Worm (Caenorhabditis elegans) whole organism, late embryonic: ENCODE measurements around the gene upb-1.

Experiments
- C08G9.2 ChIP-seq: sonication (generic microtip); optimal IDR thresholded peaks from 2 replicates; lab custom pipeline; 2016; ENCODE audit warnings: mild to moderate bottlenecking, missing genetic modification characterization, moderate library complexity, missing compliant biosample characterization
- F13H6.1 ChIP-seq: sonication (generic microtip); optimal IDR thresholded peaks from 2 replicates; lab custom pipeline; 2016; ENCODE audit warnings: missing genetic modification characterization, missing compliant biosample characterization
- K02D7.2 ChIP-seq: sonication (generic microtip); optimal IDR thresholded peaks from 2 replicates; lab custom pipeline; 2017; ENCODE audit warnings: mild to moderate bottlenecking, missing genetic modification characterization, missing compliant biosample characterization
- K09A11.1 ChIP-seq: sonication (generic microtip); optimal IDR thresholded peaks from 2 replicates; lab custom pipeline; 2017; ENCODE audit warnings: antibody characterized with exemption, mild to moderate bottlenecking, missing genetic modification characterization, missing compliant biosample characterization; ENCODE audit not compliant: insufficient read depth
- Y22D7AL.16 ChIP-seq: sonication (generic microtip); optimal IDR thresholded peaks from 2 replicates; lab custom pipeline; 2016; ENCODE audit warnings: missing genetic modification characterization, missing compliant biosample characterization
- ama-1 ChIP-seq: fragments of 150-350 bp; optimal IDR thresholded peaks from 2 replicates; lab custom pipeline; 2014
- ceh-14 ChIP-seq: sonication (generic microtip); optimal IDR thresholded peaks from 2 replicates; lab custom pipeline; 2016; ENCODE audit warnings: missing genotype, missing genetic modification characterization, missing compliant biosample characterization
- ceh-19 ChIP-seq: fragments of 200-800 bp; sonication (Bioruptor generic); optimal IDR thresholded peaks from 2 replicates; lab custom pipeline; 2018; ENCODE audit warnings: mild to moderate bottlenecking, missing genetic modification characterization, missing compliant biosample characterization
- ceh-2 ChIP-seq: sonication (generic microtip); optimal IDR thresholded peaks from 2 replicates; lab custom pipeline; 2016; ENCODE audit warnings: missing genotype, missing genetic modification characterization, missing compliant biosample characterization
- ceh-22 ChIP-seq: sonication (generic microtip); optimal IDR thresholded peaks from 2 replicates; lab custom pipeline; 2017; ENCODE audit warnings: missing biosample characterization, missing genetic modification characterization
- ceh-34 ChIP-seq: sonication (generic microtip); optimal IDR thresholded peaks from 2 replicates; lab custom pipeline; 2016; ENCODE audit warnings: mild to moderate bottlenecking, missing genetic modification characterization, missing compliant biosample characterization
- ceh-48 ChIP-seq: sonication (generic microtip); optimal IDR thresholded peaks from 2 replicates; lab custom pipeline; 2016; ENCODE audit warnings: missing genetic modification characterization, inconsistent platforms, missing compliant biosample characterization
- ceh-6 ChIP-seq: fragments of 200-800 bp; sonication (Bioruptor generic); optimal IDR thresholded peaks from 2 replicates; lab custom pipeline; 2018; ENCODE audit warnings: mild to moderate bottlenecking, missing genetic modification characterization, missing compliant biosample characterization
- ceh-9 ChIP-seq: sonication (generic microtip); optimal IDR thresholded peaks from 2 replicates; lab custom pipeline; 2016; ENCODE audit warnings: mild to moderate bottlenecking, missing genetic modification characterization, inconsistent platforms, missing compliant biosample characterization
- che-1 ChIP-seq: sonication (generic microtip); optimal IDR thresholded peaks from 2 replicates; lab custom pipeline; 2016; ENCODE audit warnings: mild to moderate bottlenecking, missing genetic modification characterization, missing compliant biosample characterization
- dve-1 ChIP-seq: sonication (generic microtip); optimal IDR thresholded peaks from 2 replicates; lab custom pipeline; 2017; ENCODE audit warnings: antibody characterized with exemption, mild to moderate bottlenecking, missing genetic modification characterization, missing compliant biosample characterization
- ets-4 ChIP-seq: sonication (generic microtip); optimal IDR thresholded peaks from 2 replicates; lab custom pipeline; 2016; ENCODE audit warnings: missing genetic modification characterization, missing compliant biosample characterization
- eyg-1 ChIP-seq: sonication (generic microtip); optimal IDR thresholded peaks from 2 replicates; lab custom pipeline; 2016; ENCODE audit warnings: missing genotype, missing genetic modification characterization, missing compliant biosample characterization
- fax-1 ChIP-seq: sonication (generic microtip); optimal IDR thresholded peaks from 2 replicates; lab custom pipeline; 2016; ENCODE audit warnings: missing genotype, missing genetic modification characterization, missing compliant biosample characterization
- fkh-10 ChIP-seq: fragments of 150-350 bp; optimal IDR thresholded peaks from 2 replicates; lab custom pipeline; 2014; ENCODE audit warnings: missing biosample characterization, missing genetic modification reagents, missing genetic modification characterization
- fkh-6 ChIP-seq: sonication (generic microtip); optimal IDR thresholded peaks from 2 replicates; lab custom pipeline; 2016; ENCODE audit warnings: missing genetic modification characterization, missing compliant biosample characterization
- hlh-13 ChIP-seq: fragments of 200-800 bp; sonication (Bioruptor generic); optimal IDR thresholded peaks from 2 replicates; lab custom pipeline; 2018; ENCODE audit warnings: mild to moderate bottlenecking, missing genetic modification characterization, missing compliant biosample characterization
- hlh-15 ChIP-seq: sonication (generic microtip); optimal IDR thresholded peaks from 2 replicates; lab custom pipeline; 2016; ENCODE audit warnings: missing genetic modification characterization, missing compliant biosample characterization
- hlh-30 ChIP-seq: sonication (generic microtip); optimal IDR thresholded peaks from 2 replicates; lab custom pipeline; 2017; ENCODE audit warnings: antibody characterized with exemption, missing genetic modification characterization, missing compliant biosample characterization; ENCODE audit not compliant: insufficient read depth
- hlh-8 ChIP-seq: sonication (generic microtip); optimal IDR thresholded peaks from 2 replicates; lab custom pipeline; 2016; ENCODE audit warnings: missing genotype, missing genetic modification characterization, missing compliant biosample characterization
- lim-6 ChIP-seq: sonication (generic microtip); optimal IDR thresholded peaks from 2 replicates; lab custom pipeline; 2016; ENCODE audit warnings: missing genetic modification characterization, missing compliant biosample characterization
- lin-11 ChIP-seq: fragments of 200-800 bp; sonication (Bioruptor generic); optimal IDR thresholded peaks from 2 replicates; lab custom pipeline; 2018; ENCODE audit warnings: mild to moderate bottlenecking, missing genetic modification characterization, missing compliant biosample characterization
- madf-2 ChIP-seq: sonication (generic microtip); optimal IDR thresholded peaks from 2 replicates; lab custom pipeline; 2017; ENCODE audit warnings: missing genetic modification characterization, missing compliant biosample characterization
- mec-3 ChIP-seq: sonication (generic microtip); optimal IDR thresholded peaks from 2 replicates; lab custom pipeline; 2016; ENCODE audit warnings: borderline replicate concordance, missing genetic modification characterization, missing compliant biosample characterization
- nfya-1 ChIP-seq: sonication (generic microtip); optimal IDR thresholded peaks from 2 replicates; lab custom pipeline; 2017; ENCODE audit warnings: missing genetic modification characterization, mild to moderate bottlenecking, missing compliant biosample characterization, antibody characterized with exemption, moderate library complexity
- nhr-11 ChIP-seq: fragments of 150-350 bp; optimal IDR thresholded peaks from 2 replicates; lab custom pipeline; 2014; ENCODE audit warnings: missing biosample characterization, missing genetic modification characterization
- nhr-232 ChIP-seq: sonication (generic microtip); optimal IDR thresholded peaks from 2 replicates; lab custom pipeline; 2016; ENCODE audit warnings: missing genetic modification characterization, missing compliant biosample characterization
- npax-4 ChIP-seq: sonication (generic microtip); optimal IDR thresholded peaks from 2 replicates; lab custom pipeline; 2016; ENCODE audit warnings: missing genetic modification characterization, missing compliant biosample characterization
- pag-3 ChIP-seq: sonication (generic microtip); optimal IDR thresholded peaks from 2 replicates; lab custom pipeline; 2016; ENCODE audit warnings: missing compliant biosample characterization, missing genetic modification characterization, borderline replicate concordance
- pax-1 ChIP-seq: fragments of 150-350 bp; optimal IDR thresholded peaks from 2 replicates; lab custom pipeline; 2014; ENCODE audit warnings: missing biosample characterization, missing genetic modification characterization
- pha-2 ChIP-seq: sonication (generic microtip); optimal IDR thresholded peaks from 2 replicates; lab custom pipeline; 2017; ENCODE audit warnings: mild to moderate bottlenecking, missing genetic modification characterization, missing compliant biosample characterization
- pha-4 ChIP-seq: fragments of 150-350 bp; optimal IDR thresholded peaks from 2 replicates; lab custom pipeline; 2018; ENCODE audit warnings: missing biosample characterization, missing genetic modification reagents, missing genetic modification characterization
- pqm-1 ChIP-seq: sonication (generic microtip); optimal IDR thresholded peaks from 2 replicates; lab custom pipeline; 2016; ENCODE audit warnings: missing genetic modification characterization, missing compliant biosample characterization
- pros-1 ChIP-seq: fragments of 150-350 bp; optimal IDR thresholded peaks from 2 replicates; lab custom pipeline; 2014; ENCODE audit warnings: missing biosample characterization, missing genetic modification reagents, missing genetic modification characterization
- ref-2 ChIP-seq: sonication (generic microtip); optimal IDR thresholded peaks from 2 replicates; lab custom pipeline; 2016; ENCODE audit warnings: missing genetic modification characterization, missing compliant biosample characterization
- rnt-1 ChIP-seq: sonication (generic microtip); optimal IDR thresholded peaks from 2 replicates; lab custom pipeline; 2016; ENCODE audit warnings: missing genetic modification characterization, missing compliant biosample characterization
- sdc-2 ChIP-seq: sonication (generic microtip); optimal IDR thresholded peaks from 2 replicates; lab custom pipeline; 2016; ENCODE audit warnings: missing genotype, missing genetic modification characterization, missing compliant biosample characterization
- syd-9 ChIP-seq: sonication (generic microtip); optimal IDR thresholded peaks from 2 replicates; lab custom pipeline; 2016; ENCODE audit warnings: mild to moderate bottlenecking, missing genetic modification characterization, moderate library complexity, missing compliant biosample characterization
- tbx-2 ChIP-seq: sonication (generic microtip); optimal IDR thresholded peaks from 2 replicates; lab custom pipeline; 2016; ENCODE audit warnings: missing genetic modification characterization, missing compliant biosample characterization
- tbx-7 ChIP-seq: sonication (generic microtip); optimal IDR thresholded peaks from 2 replicates; lab custom pipeline; 2016; ENCODE audit warnings: missing genotype, missing genetic modification characterization, missing compliant biosample characterization
- unc-42 ChIP-seq: sonication (generic microtip); optimal IDR thresholded peaks from 2 replicates; lab custom pipeline; 2016; ENCODE audit warnings: missing genotype, missing genetic modification characterization, missing compliant biosample characterization
- unc-55 ChIP-seq: sonication (generic microtip); optimal IDR thresholded peaks from 2 replicates; lab custom pipeline; 2017; ENCODE audit warnings: missing biosample characterization, missing genetic modification reagents, missing genetic modification characterization
- ztf-16 ChIP-seq: sonication (generic microtip); optimal IDR thresholded peaks from 2 replicates; lab custom pipeline; 2017; ENCODE audit warnings: missing genetic modification characterization, missing compliant biosample characterization

The upb-1 gene

ce11 chrII:6256024-6256423 is 33.9 kb downstream of the upb-1 start, which contains the start of gene F13H8.5:
TSS of gene F13H8.5 (minus strand) at chrII:6256124.
- TF ChIP-seq lin-11 (no peak), ceh-2 (no peak), dve-1 (tag; lab: Kevin White, UChicago) (no peak), ets-4 (no peak), sdc-2 (tag; lab: Kevin White, UChicago) (no peak), ama-1 (lab: Kevin White, UChicago) (no peak), F13H6.1 (tag; lab: Kevin White, UChicago) (no peak), hlh-8 (tag; lab: Kevin White, UChicago) (no peak), unc-55 (no peak)

DNA sequence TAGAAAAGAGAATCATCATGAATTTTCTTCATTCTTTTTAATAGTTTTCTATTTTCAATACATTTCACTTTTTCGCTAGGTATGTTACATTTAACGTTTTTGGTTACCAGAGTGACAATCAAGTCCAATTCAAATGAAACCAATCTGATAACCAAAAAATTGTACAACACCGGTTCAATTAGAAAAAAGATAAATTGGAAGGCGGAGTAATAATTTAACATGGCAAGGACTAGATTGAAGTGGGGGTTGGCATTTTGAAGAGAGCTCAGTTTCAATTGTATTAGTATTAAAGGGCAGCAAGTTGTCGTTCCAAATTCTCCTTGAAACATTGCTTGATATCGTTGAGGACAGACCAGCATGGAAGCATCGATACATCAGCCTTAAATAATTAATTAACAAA is 37.2 kb downstream of the upb-1 start:
- TF ChIP-seq ceh-2 (no peak), unc-55 (no peak), ceh-6 (GFP tag; lab: Kevin White, UChicago) (no peak), hlh-8 (tag; lab: Kevin White, UChicago) (no peak), lim-6 (tag; lab: Kevin White, UChicago) (no peak), hlh-30 (tag; lab: Kevin White, UChicago) (no peak), hlh-15 (no peak), che-1 (tag; lab: Kevin White, UChicago) (no peak), pha-4 (tag; lab: Kevin White, UChicago) (no peak), pqm-1 (tag; lab: Kevin White, UChicago) (no peak), eyg-1 (tag; lab: Kevin White, UChicago) (no peak), C08G9.2 (tag; lab: Kevin White, UChicago) (no peak), madf-2 (tag; lab: Kevin White, UChicago) (no peak)
- TF ChIP-seq, all 69 proteins: peak for 0

DNA sequence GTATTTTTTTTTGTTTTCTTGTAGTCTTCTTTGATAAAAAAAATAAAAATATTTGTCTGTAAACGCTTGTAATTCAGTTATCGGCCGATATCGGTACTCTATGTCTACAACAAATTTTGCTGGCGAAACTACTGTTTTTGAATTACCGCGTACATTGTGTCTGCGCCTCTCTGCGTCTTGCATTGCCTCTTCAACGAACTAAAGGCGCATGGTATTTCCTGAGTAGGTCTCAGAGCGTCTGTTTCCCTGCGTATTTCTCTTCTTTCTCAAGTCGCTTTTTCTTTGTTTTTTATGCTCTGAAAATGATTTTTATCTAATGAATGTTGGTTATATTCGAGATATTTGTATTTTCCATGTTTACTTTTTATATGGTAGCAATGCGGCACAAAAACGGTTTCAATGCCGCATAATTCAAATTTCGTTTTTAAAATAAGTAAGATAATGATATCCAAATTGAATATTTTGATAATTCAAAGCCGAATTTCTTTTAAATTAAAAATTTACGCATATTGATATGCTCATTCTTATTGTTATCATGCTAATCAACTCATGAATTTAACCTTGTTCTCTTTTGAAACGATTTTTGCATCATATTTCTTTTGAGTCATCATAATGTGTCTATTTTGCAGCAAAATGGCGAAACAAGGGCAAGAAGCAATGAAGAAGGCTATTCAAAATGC is 39.0 kb downstream of the upb-1 start, which contains the start of gene phb-2:
phb-2 (plus strand) TSS at position 630 of the 680 bp plus-strand sequence.
- TF ChIP-seq Y22D7AL.16, result no peak
- TF ChIP-seq hlh-13, result no peak
- no peak for TF ChIP-seq sdc-2 (tag; lab: Kevin White, UChicago)
- TF ChIP-seq nhr-232, result no peak
- TF ChIP-seq ets-4, result peak; percentile 30
- TF ChIP-seq ceh-48 (tag; lab: Kevin White, UChicago), result no peak
- no peak for TF ChIP-seq fkh-6 (tag; lab: Kevin White, UChicago)
- no peak for TF ChIP-seq ceh-22 (tag; lab: Kevin White, UChicago)
- peak; percentile 68 for TF ChIP-seq dve-1 (tag; lab: Kevin White, UChicago)
- peak; percentile 14 for TF ChIP-seq unc-42
- no peak for TF ChIP-seq ceh-9 (tag; lab: Kevin White, UChicago)
- TF ChIP-seq syd-9 (tag; lab: Kevin White, UChicago), result no peak
- peak; percentile 36 for TF ChIP-seq ceh-34
- no peak for TF ChIP-seq fax-1
- no peak for TF ChIP-seq pha-2
- TF ChIP-seq C08G9.2 (tag; lab: Kevin White, UChicago), result no peak
- peak; percentile 9 for TF ChIP-seq K09A11.1 (tag; lab: Kevin White, UChicago)
- TF ChIP-seq K02D7.2 (tag; lab: Kevin White, UChicago), result no peak
- no peak for TF ChIP-seq tbx-7 (tag; lab: Kevin White, UChicago)
- TF ChIP-seq rnt-1 (tag; lab: Kevin White, UChicago), result peak; percentile 9
- TF ChIP-seq ztf-16 (tag; lab: Kevin White, UChicago), result no peak
- TF ChIP-seq ceh-2, result no peak
- peak; percentile 33 for TF ChIP-seq pros-1 (tag; lab: Kevin White, UChicago)
- TF ChIP-seq ref-2, result peak; percentile 23
- TF ChIP-seq ceh-14, result no peak
- TF ChIP-seq lin-11, result no peak
- no peak for TF ChIP-seq pax-1 (tag; lab: Kevin White, UChicago)
- no peak for TF ChIP-seq ceh-19 (GFP tag; lab: Kevin White, UChicago)
- TF ChIP-seq nhr-11, result no peak
- TF ChIP-seq hlh-30 (tag; lab: Kevin White, UChicago), result peak; percentile 54
- TF ChIP-seq nfya-1, result peak; percentile 80
- TF ChIP-seq mec-3 (tag; lab: Kevin White, UChicago), result no peak
- TF ChIP-seq lim-6 (tag; lab: Kevin White, UChicago), result no peak
- TF ChIP-seq fkh-10 (GFP tag; lab: Kevin White, UChicago), result no peak
- no peak for TF ChIP-seq pag-3
- TF ChIP-seq npax-4, result no peak
- TF ChIP-seq ama-1 (lab: Kevin White, UChicago), result peak; percentile 71
- TF ChIP-seq tbx-2 (tag; lab: Kevin White, UChicago), result peak; percentile 31
